Worm (Caenorhabditis elegans) whole organism, young adult: ENCODE data around the gene F54H12.5.

Experiments used
- B0035.1 ChIP-seq: sonication (generic microtip); optimal IDR thresholded peaks from 2 replicates; lab custom pipeline; 2016; ENCODE audit warnings: missing genetic modification characterization, mild to moderate bottlenecking, missing compliant biosample characterization, missing genotype, missing genetic modification reagents
- B0261.1 ChIP-seq: sonication (generic microtip); optimal IDR thresholded peaks from 2 replicates; lab custom pipeline; 2016; ENCODE audit warnings: mild to moderate bottlenecking, missing genetic modification characterization, moderate library complexity, missing compliant biosample characterization
- B0336.3 ChIP-seq: fragments of 200-800 bp; sonication (Bioruptor generic); IDR thresholded peaks from 2 replicates; pipeline ENCODE4 v1.3.6; 2022; ENCODE audit warnings: missing genetic modification characterization, missing compliant biosample characterization
- D2030.7 ChIP-seq: fragments of 200-800 bp; sonication (Bioruptor generic); IDR thresholded peaks from 2 replicates; pipeline ENCODE4 v1.3.6; 2022; ENCODE audit warnings: missing genetic modification reagents, missing genetic modification characterization, missing compliant biosample characterization
- F23B12.7 ChIP-seq: sonication (generic microtip); optimal IDR thresholded peaks from 2 replicates; lab custom pipeline; 2017; ENCODE audit warnings: missing genetic modification characterization, mild to moderate bottlenecking, missing compliant biosample characterization, antibody characterized with exemption, moderate library complexity; ENCODE audit not compliant: insufficient read depth
- F33H1.4 ChIP-seq: fragments of 200-800 bp; sonication (Bioruptor generic); IDR thresholded peaks from 2 replicates; pipeline ENCODE4 v1.3.6; 2022; ENCODE audit warnings: missing genetic modification reagents, missing genetic modification characterization, missing compliant biosample characterization
- F49E8.2 ChIP-seq: sonication (generic microtip); optimal IDR thresholded peaks from 3 replicates; lab custom pipeline; 2017; ENCODE audit warnings: missing genetic modification characterization, mild to moderate bottlenecking, missing compliant biosample characterization, antibody characterized with exemption, moderate library complexity; ENCODE audit not compliant: insufficient read depth
- F55B11.4 ChIP-seq: sonication (generic microtip); optimal IDR thresholded peaks from 2 replicates; lab custom pipeline; 2016; ENCODE audit warnings: missing compliant biosample characterization, missing genetic modification characterization, borderline replicate concordance; ENCODE audit not compliant: insufficient read depth
- F57A8.1 ChIP-seq: fragments of 200-800 bp; sonication (Bioruptor generic); optimal IDR thresholded peaks from 2 replicates; lab custom pipeline; 2018; ENCODE audit warnings: mild to moderate bottlenecking, missing genetic modification characterization, moderate library complexity, missing compliant biosample characterization
- T26A5.8 ChIP-seq: sonication (generic microtip); optimal IDR thresholded peaks from 2 replicates; lab custom pipeline; 2016; ENCODE audit warnings: missing genetic modification characterization, missing compliant biosample characterization
- Y53F4B.3 ChIP-seq: fragments of 200-800 bp; sonication (Bioruptor generic); IDR thresholded peaks from 2 replicates; pipeline ENCODE4 v1.3.6; 2022; ENCODE audit warnings: missing genetic modification reagents, missing genetic modification characterization, missing compliant biosample characterization
- akir-1 ChIP-seq: fragments of 200-800 bp; sonication (Bioruptor generic); optimal IDR thresholded peaks from 2 replicates; lab custom pipeline; 2018; ENCODE audit warnings: mild to moderate bottlenecking, missing genetic modification characterization, moderate library complexity, missing compliant biosample characterization
- aptf-3 ChIP-seq: fragments of 200-800 bp; sonication (Bioruptor generic); IDR thresholded peaks from 2 replicates; pipeline ENCODE4 v1.3.6; 2022; ENCODE audit warnings: missing genetic modification characterization, missing compliant biosample characterization
- atf-7 ChIP-seq: sonication (generic microtip); optimal IDR thresholded peaks from 2 replicates; lab custom pipeline; 2017; ENCODE audit warnings: mild to moderate bottlenecking, missing genetic modification characterization, missing compliant biosample characterization
- athp-1 ChIP-seq: sonication (generic microtip); optimal IDR thresholded peaks from 2 replicates; lab custom pipeline; 2017; ENCODE audit warnings: mild to moderate bottlenecking, missing genetic modification characterization, missing compliant biosample characterization
- attf-5 ChIP-seq: fragments of 200-800 bp; sonication (Bioruptor generic); optimal IDR thresholded peaks from 2 replicates; lab custom pipeline; 2018; ENCODE audit warnings: mild to moderate bottlenecking, missing genetic modification characterization, missing compliant biosample characterization
- attf-6 ChIP-seq: fragments of 200-800 bp; sonication (Bioruptor generic); IDR thresholded peaks from 2 replicates; pipeline ENCODE4 v1.3.6; 2022; ENCODE audit warnings: missing genetic modification reagents, missing genetic modification characterization, missing compliant biosample characterization
- bed-1 ChIP-seq: fragments of 200-800 bp; sonication (Bioruptor generic); IDR thresholded peaks from 2 replicates; pipeline ENCODE4 v1.3.6; 2022; ENCODE audit warnings: missing genetic modification reagents, missing genetic modification characterization, missing compliant biosample characterization
- ceh-27 ChIP-seq: fragments of 200-800 bp; sonication (Bioruptor generic); optimal IDR thresholded peaks from 2 replicates; lab custom pipeline; 2018; ENCODE audit warnings: mild to moderate bottlenecking, missing genetic modification characterization, moderate library complexity, missing compliant biosample characterization
- ceh-79 ChIP-seq: sonication (generic microtip); optimal IDR thresholded peaks from 2 replicates; lab custom pipeline; 2017; ENCODE audit warnings: mild to moderate bottlenecking, missing genetic modification characterization, missing compliant biosample characterization
- die-1 ChIP-seq: sonication (generic microtip); optimal IDR thresholded peaks from 2 replicates; lab custom pipeline; 2016; ENCODE audit warnings: missing genotype, mild to moderate bottlenecking, missing genetic modification characterization, missing compliant biosample characterization
- dpff-1 ChIP-seq: sonication (generic microtip); optimal IDR thresholded peaks from 2 replicates; lab custom pipeline; 2017; ENCODE audit warnings: mild to moderate bottlenecking, missing genetic modification characterization, missing compliant biosample characterization
- egl-18 ChIP-seq: fragments of 200-800 bp; sonication (Bioruptor generic); IDR thresholded peaks from 2 replicates; pipeline ENCODE4 v1.3.6; 2022; ENCODE audit warnings: missing genetic modification reagents, missing genetic modification characterization, missing compliant biosample characterization
- egrh-3 ChIP-seq: fragments of 200-800 bp; sonication (Bioruptor generic); IDR thresholded peaks from 2 replicates; pipeline ENCODE4 v1.3.6; 2022; ENCODE audit warnings: missing genetic modification reagents, missing genetic modification characterization, missing compliant biosample characterization
- ekl-4 ChIP-seq: fragments of 200-800 bp; sonication (Bioruptor generic); IDR thresholded peaks from 2 replicates; pipeline ENCODE4 v1.3.6; 2022; ENCODE audit warnings: missing genetic modification reagents, missing genetic modification characterization, missing compliant biosample characterization
- ets-4 ChIP-seq: fragments of 200-800 bp; sonication (Bioruptor generic); optimal IDR thresholded peaks from 2 replicates; lab custom pipeline; 2018; ENCODE audit warnings: mild to moderate bottlenecking, missing genetic modification characterization, missing compliant biosample characterization
- him-1 ChIP-seq: sonication (generic microtip); optimal IDR thresholded peaks from 2 replicates; lab custom pipeline; 2016; ENCODE audit warnings: missing genotype, missing genetic modification reagents, missing genetic modification characterization, missing compliant biosample characterization
- hlh-26 ChIP-seq: fragments of 200-800 bp; sonication (Bioruptor generic); conservative IDR thresholded peaks from 2 replicates; pipeline ENCODE4 v1.3.6; 2022; ENCODE audit warnings: missing genetic modification reagents, missing genetic modification characterization, missing compliant biosample characterization
- lin-26 ChIP-seq: fragments of 200-800 bp; sonication (Bioruptor generic); IDR thresholded peaks from 2 replicates; pipeline ENCODE4 v1.3.6; 2022; ENCODE audit warnings: missing genetic modification reagents, missing genetic modification characterization, missing compliant biosample characterization
- lin-40 ChIP-seq: sonication (generic microtip); optimal IDR thresholded peaks from 2 replicates; lab custom pipeline; 2016; ENCODE audit warnings: missing genetic modification characterization, mild to moderate bottlenecking, missing compliant biosample characterization, missing genotype, missing genetic modification reagents
- lin-54 ChIP-seq: fragments of 200-800 bp; sonication (Bioruptor generic); optimal IDR thresholded peaks from 2 replicates; lab custom pipeline; 2018; ENCODE audit warnings: mild to moderate bottlenecking, missing genetic modification characterization, missing compliant biosample characterization
- lsl-1 ChIP-seq: fragments of 200-800 bp; sonication (Bioruptor generic); optimal IDR thresholded peaks from 2 replicates; lab custom pipeline; 2018; ENCODE audit warnings: mild to moderate bottlenecking, missing genetic modification characterization, moderate library complexity, missing compliant biosample characterization
- madf-10 ChIP-seq: sonication (generic microtip); optimal IDR thresholded peaks from 2 replicates; lab custom pipeline; 2016; ENCODE audit warnings: mild to moderate bottlenecking, missing genetic modification characterization, missing compliant biosample characterization
- madf-6 ChIP-seq: fragments of 200-800 bp; sonication (Bioruptor generic); IDR thresholded peaks from 2 replicates; pipeline ENCODE4 v1.3.6; 2022; ENCODE audit warnings: missing genetic modification reagents, missing genetic modification characterization, missing compliant biosample characterization
- nhr-80 ChIP-seq: sonication (generic microtip); optimal IDR thresholded peaks from 2 replicates; lab custom pipeline; 2016; ENCODE audit warnings: missing genetic modification characterization, missing compliant biosample characterization
- nhr-90 ChIP-seq: sonication (generic microtip); optimal IDR thresholded peaks from 2 replicates; lab custom pipeline; 2016; ENCODE audit warnings: missing genotype, mild to moderate bottlenecking, missing genetic modification characterization, missing compliant biosample characterization
- pbrm-1 ChIP-seq: fragments of 200-800 bp; sonication (Bioruptor generic); IDR thresholded peaks from 2 replicates; pipeline ENCODE4 v1.3.6; 2022; ENCODE audit warnings: missing genetic modification reagents, missing genetic modification characterization, missing compliant biosample characterization
- rec-8 ChIP-seq, 2 experiments: sonication (generic microtip); optimal IDR thresholded peaks; 2 replicates each; lab custom pipeline; 2016; ENCODE audit warnings: mild to moderate bottlenecking in 2 of 2, missing genetic modification characterization in 2 of 2, missing genetic modification reagents in 2 of 2, missing genotype in 2 of 2, missing biosample characterization in 1 of 2, missing compliant biosample characterization in 1 of 2, moderate library complexity in 1 of 2
- rpc-1 ChIP-seq, 2 experiments: fragments of 150-350 bp in 1 of 2; sonication (generic microtip) in 1 of 2; optimal IDR thresholded peaks; 2 replicates each; lab custom pipeline; 2014 to 2018; ENCODE audit warnings: missing biosample characterization in 1 of 2, missing genetic modification characterization in 1 of 2, missing genetic modification reagents in 1 of 2, missing genotype in 1 of 2
- sea-2 ChIP-seq: fragments of 200-800 bp; sonication (Bioruptor generic); IDR thresholded peaks from 2 replicates; pipeline ENCODE4 v1.3.6; 2022; ENCODE audit warnings: missing genetic modification characterization, missing compliant biosample characterization
- snpc-4 ChIP-seq, 5 experiments: fragments of 150-350 bp in 1 of 5; sonication (generic microtip) in 4 of 5; optimal IDR thresholded peaks; 2 replicates each; lab custom pipeline; 2014 to 2018; ENCODE audit warnings: missing genetic modification characterization in 5 of 5, missing biosample characterization in 3 of 5, antibody characterized with exemption in 2 of 5, mild to moderate bottlenecking in 2 of 5, missing compliant biosample characterization in 2 of 5, missing genotype in 2 of 5, moderate library complexity in 2 of 5, missing genetic modification reagents in 1 of 5
- sptf-2 ChIP-seq: fragments of 200-800 bp; sonication (Bioruptor generic); optimal IDR thresholded peaks from 2 replicates; lab custom pipeline; 2018; ENCODE audit warnings: mild to moderate bottlenecking, missing genetic modification characterization, missing compliant biosample characterization
- tbp1 ChIP-seq: fragments of 200-800 bp; sonication (Bioruptor generic); optimal IDR thresholded peaks from 2 replicates; lab custom pipeline; 2018; ENCODE audit warnings: mild to moderate bottlenecking, missing genetic modification characterization, missing compliant biosample characterization
- tlf-1 ChIP-seq: fragments of 200-800 bp; sonication (Bioruptor generic); optimal IDR thresholded peaks from 2 replicates; lab custom pipeline; 2018; ENCODE audit warnings: mild to moderate bottlenecking, missing genetic modification characterization, missing compliant biosample characterization
- zim-3 ChIP-seq: sonication (generic microtip); optimal IDR thresholded peaks from 2 replicates; lab custom pipeline; 2017; ENCODE audit warnings: mild to moderate bottlenecking, missing genetic modification characterization, moderate library complexity, missing compliant biosample characterization
- ztf-18 ChIP-seq: sonication (generic microtip); optimal IDR thresholded peaks from 2 replicates; lab custom pipeline; 2016; ENCODE audit warnings: missing genotype, mild to moderate bottlenecking, missing genetic modification characterization, missing compliant biosample characterization
- ztf-26 ChIP-seq: sonication (generic microtip); optimal IDR thresholded peaks from 2 replicates; lab custom pipeline; 2017; ENCODE audit warnings: missing genetic modification characterization, missing compliant biosample characterization
- ztf-3 ChIP-seq: fragments of 200-800 bp; sonication (Bioruptor generic); optimal IDR thresholded peaks from 2 replicates; lab custom pipeline; 2018; ENCODE audit warnings: mild to moderate bottlenecking, missing genetic modification characterization, missing compliant biosample characterization

Gene F54H12.5

DNA sequence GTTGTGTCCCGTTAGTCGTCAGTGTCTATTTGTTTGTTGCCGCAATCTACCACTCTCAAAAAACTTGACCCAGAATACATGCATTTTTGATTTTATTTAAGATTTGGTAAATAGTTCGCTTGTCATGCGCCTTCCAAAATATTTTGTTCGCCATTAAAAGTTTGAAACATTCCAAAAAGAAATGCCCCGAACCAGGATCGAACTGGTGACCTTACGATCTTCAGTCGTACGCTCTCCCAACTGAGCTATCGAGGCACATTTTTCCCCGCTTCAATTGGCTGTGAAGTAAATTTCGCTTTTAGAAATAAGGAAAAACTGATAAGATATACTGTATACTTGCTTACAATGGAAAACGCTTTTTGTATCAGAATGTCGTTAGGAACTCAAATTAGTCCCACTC is 6.3 kb upstream of the F54H12.5 start:
- TF ChIP-seq snpc-4 (GFP tag; optimal IDR thresholded peaks at IDR 0.05; lab: Kevin White, UChicago) (no peak), snpc-4 (tag; optimal IDR thresholded peaks at IDR 0.05; lab: Kevin White, UChicago) (no peak), atf-7 (tag; lab: Kevin White, UChicago) (no peak), sptf-2 (GFP tag; lab: Kevin White, UChicago) (no peak), bed-1 (GFP tag; lab: Robert Waterston, UW) (no peak), hlh-26 (GFP tag; lab: Robert Waterston, UW) (no peak), attf-5 (GFP tag; lab: Kevin White, UChicago) (no peak), Y53F4B.3 (GFP tag; lab: Robert Waterston, UW) (no peak), F33H1.4 (no peak), ets-4 (no peak), sea-2 (GFP tag; lab: Robert Waterston, UW) (no peak), zim-3 (no peak), aptf-3 (GFP tag; lab: Robert Waterston, UW) (0 out of 2 replicates have a peak, but pooled peaks have one; percentile 13), D2030.7 (GFP tag; lab: Robert Waterston, UW) (peak; percentile 17; the same call in 1 of the 2 replicates), attf-6 (GFP tag; lab: Robert Waterston, UW) (no peak), ztf-26 (peak; percentile 13), F57A8.1 (GFP tag; lab: Kevin White, UChicago) (no peak), F23B12.7 (tag; lab: Kevin White, UChicago) (no peak), lin-54 (GFP tag; lab: Kevin White, UChicago) (peak; percentile 26), madf-6 (peak; percentile 61; the same call in 1 of the 2 replicates), F55B11.4 (no peak), B0261.1 (tag; lab: Kevin White, UChicago) (peak; percentile 64), rpc-1 (optimal IDR thresholded peaks at IDR 0.05; lab: Kevin White, UChicago) (peak; percentile 60), rpc-1 (tag; optimal IDR thresholded peaks at IDR 0.05; lab: Kevin White, UChicago) (peak; percentile 68), pbrm-1 (GFP tag; lab: Robert Waterston, UW) (no peak), F49E8.2 (no peak), die-1 (peak; percentile 17), nhr-90 (tag; lab: Kevin White, UChicago) (no peak), dpff-1 (tag; lab: Kevin White, UChicago) (no peak), tlf-1 (no peak), ekl-4 (GFP tag; lab: Robert Waterston, UW) (peak; percentile 47; the same call in 1 of the 2 replicates), tbp1 (GFP tag; lab: Kevin White, UChicago) (peak; percentile 86), madf-10 (tag; lab: Kevin White, UChicago) (no peak), lin-26 (peak; percentile 66), ztf-18 (tag; lab: Kevin White, UChicago) (peak; percentile 35), ztf-3 (GFP tag; lab: Kevin White, UChicago) (no peak), ceh-79 (no peak), rec-8 (tag; optimal IDR thresholded peaks at IDR 0.05; lab: Kevin White, UChicago) (no peak), nhr-80 (tag; lab: Kevin White, UChicago) (peak; percentile 10), lsl-1 (peak; percentile 7), lin-40 (tag; lab: Kevin White, UChicago) (no peak), B0336.3 (no peak), ceh-27 (GFP tag; lab: Kevin White, UChicago) (no peak), akir-1 (GFP tag; lab: Kevin White, UChicago) (no peak), egrh-3 (GFP tag; lab: Robert Waterston, UW) (no peak), T26A5.8 (tag; lab: Kevin White, UChicago) (no peak), athp-1 (tag; lab: Kevin White, UChicago) (no peak), him-1 (tag; lab: Kevin White, UChicago) (no peak), B0035.1 (tag; lab: Kevin White, UChicago) (no peak), egl-18 (no peak)
